Worm (Caenorhabditis elegans) whole organism, L3 larva: ENCODE measurements around the gene msp-59.
"Not testable (repeated sequence)": the region's sequence is repeated elsewhere in the genome, so short reads cannot be mapped to it uniquely, and the experiment has no call there.

Experiments
- aly-2 ChIP-seq: fragments of 150-350 bp; optimal IDR thresholded peaks from 2 replicates; lab custom pipeline; 2014; ENCODE audit warnings: missing biosample characterization, missing genetic modification characterization
- ceh-28 ChIP-seq: fragments of 150-350 bp; optimal IDR thresholded peaks from 2 replicates; lab custom pipeline; 2014; ENCODE audit warnings: missing biosample characterization, missing genetic modification reagents, missing genetic modification characterization
- jun-1 ChIP-seq: fragments of 150-350 bp; optimal IDR thresholded peaks from 2 replicates; lab custom pipeline; 2014; ENCODE audit warnings: missing biosample characterization, missing genetic modification reagents, missing genetic modification characterization
- lin-15B ChIP-seq: fragments of 150-350 bp; optimal IDR thresholded peaks from 2 replicates; lab custom pipeline; 2014; ENCODE audit warnings: missing biosample characterization, missing genetic modification characterization
- nfya-1 ChIP-seq: sonication (generic microtip); optimal IDR thresholded peaks from 2 replicates; lab custom pipeline; 2017; ENCODE audit warnings: missing genetic modification characterization, mild to moderate bottlenecking, missing compliant biosample characterization, antibody characterized with exemption, moderate library complexity; ENCODE audit not compliant: insufficient read depth
- nhr-12 ChIP-seq: fragments of 150-350 bp; optimal IDR thresholded peaks from 2 replicates; lab custom pipeline; 2014; ENCODE audit warnings: missing biosample characterization, missing genetic modification characterization
- nhr-76 ChIP-seq: fragments of 150-350 bp; sonication (generic microtip); optimal IDR thresholded peaks from 5 replicates; lab custom pipeline; 2014; ENCODE audit warnings: missing biosample characterization, missing genetic modification characterization
- nhr-77 ChIP-seq: fragments of 150-350 bp; optimal IDR thresholded peaks from 2 replicates; lab custom pipeline; 2014; ENCODE audit warnings: missing biosample characterization, missing genetic modification characterization
- snpc-4 ChIP-seq: fragments of 150-350 bp; optimal IDR thresholded peaks from 2 replicates; lab custom pipeline; 2014; ENCODE audit warnings: missing biosample characterization, missing genetic modification characterization

DNA sequence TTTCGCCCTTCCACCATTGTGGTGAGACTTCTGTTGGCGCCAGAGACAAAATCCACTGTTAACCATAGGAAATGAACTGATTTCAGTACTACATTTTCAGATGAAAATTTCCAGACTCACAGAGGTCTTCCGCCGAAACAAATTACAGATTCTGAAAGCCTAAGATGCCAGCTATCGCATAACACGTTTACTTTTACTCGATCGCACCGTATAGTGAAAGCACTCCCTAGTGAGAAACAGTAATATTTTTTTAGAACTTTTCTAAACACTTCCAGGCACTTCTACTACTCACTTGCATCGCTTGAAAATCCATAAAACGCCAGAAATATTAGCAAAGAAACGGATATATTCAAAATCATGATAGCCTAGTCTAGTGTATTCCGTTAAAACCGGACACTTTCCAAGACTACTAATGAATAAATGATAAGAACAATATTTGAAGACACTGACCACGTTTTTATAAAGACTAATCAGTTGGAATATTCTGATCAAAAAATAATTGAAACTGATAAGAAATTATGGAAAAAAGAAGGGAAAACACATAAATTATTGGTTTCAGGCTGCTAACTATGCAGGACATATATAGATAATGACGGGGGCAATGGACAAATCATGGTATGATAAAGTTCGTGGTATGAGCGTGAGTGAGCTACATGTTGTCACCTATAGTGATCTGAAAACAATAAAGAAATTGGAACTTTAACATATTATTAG, 37.7 kb upstream of the msp-59 start, which contains the start of gene gba-4:
- not testable (repeated sequence) for TF ChIP-seq nhr-77 (tag; lab: Kevin White, UChicago); nfya-1 (tag; lab: Kevin White, UChicago); snpc-4 (tag; lab: Kevin White, UChicago); ceh-28 (tag; lab: Kevin White, UChicago); nhr-12 (tag; lab: Kevin White, UChicago); aly-2; nhr-76; lin-15B (tag; lab: Kevin White, UChicago); jun-1
